Worm (Caenorhabditis elegans) whole organism, early embryonic: Measurements from ENCODE around the gene C25E10.17.

Experiments used
- B0310.2 ChIP-seq: sonication (generic microtip); optimal IDR thresholded peaks from 2 replicates; lab custom pipeline; 2016; ENCODE audit warnings: mild to moderate bottlenecking, missing genetic modification characterization, missing compliant biosample characterization
- F13C5.2 ChIP-seq: sonication (generic microtip); optimal IDR thresholded peaks from 2 replicates; lab custom pipeline; 2017; ENCODE audit warnings: mild to moderate bottlenecking, missing genetic modification characterization, inconsistent platforms, missing compliant biosample characterization
- aly-1 ChIP-seq: sonication (generic microtip); optimal IDR thresholded peaks from 2 replicates; lab custom pipeline; 2016; ENCODE audit warnings: missing genetic modification characterization, missing compliant biosample characterization
- ama-1 ChIP-seq: fragments of 150-350 bp; optimal IDR thresholded peaks from 2 replicates; lab custom pipeline; 2014
- ceh-13 ChIP-seq: fragments of 200-800 bp; sonication (Bioruptor generic); optimal IDR thresholded peaks from 2 replicates; lab custom pipeline; 2018; ENCODE audit warnings: mild to moderate bottlenecking, missing genetic modification characterization, missing compliant biosample characterization
- ceh-36 ChIP-seq: sonication (generic microtip); optimal IDR thresholded peaks from 2 replicates; lab custom pipeline; 2016; ENCODE audit warnings: missing genetic modification characterization, inconsistent platforms, missing compliant biosample characterization
- ets-7 ChIP-seq: sonication (generic microtip); optimal IDR thresholded peaks from 2 replicates; lab custom pipeline; 2016; ENCODE audit warnings: missing genotype, missing genetic modification characterization, missing compliant biosample characterization
- flt-1 ChIP-seq: fragments of 200-800 bp; sonication (Bioruptor generic); IDR thresholded peaks from 2 replicates; pipeline ENCODE4 v1.3.6; 2022; ENCODE audit warnings: missing genetic modification characterization, missing compliant biosample characterization
- hmbx-1 ChIP-seq: sonication (generic microtip); optimal IDR thresholded peaks from 2 replicates; lab custom pipeline; 2016; ENCODE audit warnings: mild to moderate bottlenecking, missing genetic modification characterization, missing compliant biosample characterization
- hmg-4 ChIP-seq: fragments of 200-800 bp; sonication (Bioruptor generic); optimal IDR thresholded peaks from 2 replicates; lab custom pipeline; 2018; ENCODE audit warnings: mild to moderate bottlenecking, missing genetic modification characterization, missing compliant biosample characterization
- hnd-1 ChIP-seq: sonication (generic microtip); optimal IDR thresholded peaks from 2 replicates; lab custom pipeline; 2016; ENCODE audit warnings: missing genetic modification characterization, missing compliant biosample characterization
- pes-1 ChIP-seq: fragments of 200-800 bp; sonication (Bioruptor generic); IDR thresholded peaks from 2 replicates; pipeline ENCODE4 v1.3.6; 2022; ENCODE audit warnings: missing genetic modification reagents, missing genetic modification characterization, missing compliant biosample characterization
- scrt-1 ChIP-seq: fragments of 200-800 bp; sonication (Bioruptor generic); IDR thresholded peaks from 2 replicates; pipeline ENCODE4 v1.3.6; 2022; ENCODE audit warnings: missing genetic modification characterization, missing compliant biosample characterization
- sea-1 ChIP-seq: fragments of 200-800 bp; sonication (Bioruptor generic); conservative IDR thresholded peaks from 2 replicates; pipeline ENCODE4 v1.3.6; 2022; ENCODE audit warnings: missing genetic modification characterization, missing compliant biosample characterization
- tbx-11 ChIP-seq: fragments of 200-800 bp; sonication (Bioruptor generic); IDR thresholded peaks from 2 replicates; pipeline ENCODE4 v1.3.6; 2022; ENCODE audit warnings: missing genetic modification characterization, missing compliant biosample characterization
- tbx-37 ChIP-seq: fragments of 200-800 bp; sonication (Bioruptor generic); conservative IDR thresholded peaks from 2 replicates; pipeline ENCODE4 v1.3.6; 2022; ENCODE audit warnings: missing genetic modification reagents, missing genetic modification characterization, missing compliant biosample characterization
- tra-4 ChIP-seq: sonication (generic microtip); optimal IDR thresholded peaks from 2 replicates; lab custom pipeline; 2017; ENCODE audit warnings: missing genetic modification characterization, missing compliant biosample characterization

The C25E10.17 gene

DNA sequence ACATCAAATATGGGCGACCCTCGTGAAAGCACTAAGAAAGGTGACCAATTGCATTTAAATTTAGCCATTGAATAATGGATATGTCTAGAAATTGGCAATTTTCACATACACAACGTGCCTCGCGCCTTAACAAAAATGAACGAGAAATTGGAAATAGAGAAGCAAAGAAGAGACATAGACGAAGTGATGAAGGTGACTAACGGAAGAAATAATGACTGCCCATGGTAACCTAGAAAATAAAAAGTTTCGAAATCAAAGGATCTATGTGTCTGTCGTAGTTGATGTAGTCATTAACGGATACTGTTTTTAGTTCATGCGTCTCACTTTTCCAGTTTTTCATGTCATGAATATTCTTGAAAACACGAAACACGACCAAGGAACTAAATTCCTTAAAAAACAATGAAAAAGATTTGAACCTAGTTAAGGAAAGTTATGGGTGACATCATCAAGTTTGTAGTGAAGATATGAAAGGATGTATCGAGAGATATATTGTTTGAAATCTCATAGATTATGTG is 30.7 kb upstream of the C25E10.17 start:
- TF ChIP-seq ceh-13 (GFP tag; lab: Kevin White, UChicago) (no peak), tbx-37 (GFP tag; lab: Robert Waterston, UW) (no peak)

DNA sequence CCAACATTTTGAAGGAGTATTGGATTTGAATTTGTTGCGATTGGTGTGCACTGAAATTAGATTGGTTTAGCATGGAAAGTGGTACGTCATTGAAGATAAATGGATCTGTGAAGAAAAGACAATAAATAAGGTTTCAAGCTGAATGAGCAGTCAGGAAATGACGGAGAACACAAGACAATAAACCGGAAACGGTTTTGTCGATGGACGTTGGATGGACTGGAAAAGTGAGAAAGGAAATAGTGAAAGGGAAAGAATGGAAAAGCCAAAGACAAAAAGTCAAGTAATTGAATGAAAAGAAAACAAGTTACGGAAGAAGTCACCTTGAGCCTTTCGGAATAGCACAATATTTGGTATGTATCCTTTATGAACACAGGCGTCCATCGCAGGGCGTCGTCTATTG is 28.9 kb upstream of the C25E10.17 start, which contains the start of gene T27E4.7:
TSS of gene T27E4.7 (minus strand) at position 50 of the 400 bp plus-strand sequence.
- TF ChIP-seq pes-1 (GFP tag; lab: Robert Waterston, UW) (no peak), flt-1 (GFP tag; lab: Robert Waterston, UW) (no peak), hnd-1 (tag; lab: Kevin White, UChicago) (no peak), ets-7 (tag; lab: Kevin White, UChicago) (no peak), tbx-37 (GFP tag; lab: Robert Waterston, UW) (no peak), sea-1 (GFP tag; lab: Robert Waterston, UW) (no peak), tbx-11 (no peak), ceh-13 (GFP tag; lab: Kevin White, UChicago) (no peak), hmbx-1 (no peak), aly-1 (tag; lab: Kevin White, UChicago) (no peak), ama-1 (lab: Kevin White, UChicago) (no peak)

DNA sequence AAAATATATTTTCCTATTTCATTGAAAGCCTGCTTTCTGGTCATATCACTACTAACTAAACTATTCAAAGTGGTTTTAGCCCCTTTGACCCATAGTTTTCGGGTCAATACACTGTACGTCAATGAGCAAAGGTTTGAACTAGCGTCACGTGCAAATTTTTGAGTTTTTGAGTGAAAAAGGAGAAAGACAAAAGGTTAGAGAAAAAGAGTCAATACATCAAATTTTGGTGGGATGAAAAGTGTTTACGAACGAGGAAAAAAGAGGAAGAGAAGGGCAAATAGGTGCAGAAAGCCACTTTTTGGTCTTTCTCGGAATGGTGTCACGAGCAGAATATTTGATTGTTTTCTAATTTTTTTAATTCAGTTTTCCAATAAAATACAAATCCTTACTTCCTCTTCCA is 28.4 kb upstream of the C25E10.17 start:
- TF ChIP-seq F13C5.2 (no peak), pes-1 (GFP tag; lab: Robert Waterston, UW) (no peak), hnd-1 (tag; lab: Kevin White, UChicago) (no peak)

DNA sequence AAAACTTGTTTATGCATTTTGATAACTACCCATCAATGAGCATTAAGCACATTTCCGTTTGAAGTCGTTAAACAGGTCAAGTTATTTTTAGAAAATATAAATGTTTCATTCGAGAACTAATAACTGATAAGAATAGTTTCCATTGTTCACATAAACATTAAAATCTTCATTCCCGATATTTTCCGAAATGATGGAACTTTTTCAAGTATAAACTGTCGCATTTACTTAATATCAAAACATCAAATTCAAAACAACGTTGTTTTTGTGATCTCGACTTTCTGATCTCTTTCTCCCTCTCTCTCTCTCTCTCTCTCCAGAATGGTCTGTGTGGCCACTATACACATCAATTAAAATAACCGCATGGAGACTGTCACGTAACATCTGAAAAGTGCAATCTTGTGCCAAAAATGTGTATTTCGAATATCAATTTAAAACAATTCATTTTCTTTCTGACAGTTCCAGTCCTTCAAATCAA is 27.0 kb upstream of the C25E10.17 start:
- no peak for TF ChIP-seq B0310.2
- TF ChIP-seq tra-4 (tag; lab: Kevin White, UChicago), result no peak
- no peak for TF ChIP-seq scrt-1 (GFP tag; lab: Robert Waterston, UW)
- no peak for TF ChIP-seq hmg-4
- no peak for TF ChIP-seq pes-1 (GFP tag; lab: Robert Waterston, UW)
- no peak for TF ChIP-seq ama-1 (lab: Kevin White, UChicago)
- TF ChIP-seq ceh-13 (GFP tag; lab: Kevin White, UChicago), result no peak
- no peak for TF ChIP-seq tbx-11
- TF ChIP-seq sea-1 (GFP tag; lab: Robert Waterston, UW), result no peak
- TF ChIP-seq ceh-36, result no peak
- no peak for TF ChIP-seq aly-1 (tag; lab: Kevin White, UChicago)
- no peak for TF ChIP-seq hmbx-1
- no peak for TF ChIP-seq tbx-37 (GFP tag; lab: Robert Waterston, UW)

DNA sequence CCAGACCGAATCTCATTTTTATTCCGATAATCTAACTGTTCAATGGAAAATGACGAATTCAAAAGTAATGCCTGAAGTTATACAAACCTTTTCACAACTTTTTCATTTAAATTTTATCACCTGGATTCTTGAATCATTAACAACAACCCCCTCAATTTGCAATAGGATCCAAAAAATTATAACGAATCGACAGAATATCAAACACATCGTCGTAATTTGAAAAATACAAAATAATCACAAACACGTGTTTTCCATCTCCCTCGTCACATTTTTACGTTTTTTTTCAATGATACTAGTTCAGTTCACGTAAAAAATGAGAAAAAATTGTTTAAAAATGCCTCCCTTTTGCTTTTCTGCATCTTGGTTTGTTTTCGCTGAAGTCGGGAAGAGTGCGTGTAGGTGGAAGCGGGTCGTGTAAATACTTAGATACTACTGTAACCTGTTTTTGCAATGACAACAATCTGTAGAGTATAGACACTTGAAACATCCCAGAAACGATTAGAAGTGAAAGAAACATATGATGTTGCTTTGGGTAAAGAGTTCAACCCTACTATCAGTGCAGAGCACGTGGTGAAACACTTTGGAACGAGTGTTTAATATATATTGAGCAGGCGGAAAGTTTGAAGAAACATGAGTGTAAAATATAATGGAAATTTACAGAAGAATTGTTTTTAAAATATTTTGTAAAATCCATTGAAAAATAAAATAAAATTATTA is 26.1 kb upstream of the C25E10.17 start, which contains the start of gene oac-50:
TSS of gene oac-50 (minus strand) at position 219 of the 717 bp plus-strand sequence.
- TF ChIP-seq B0310.2, result no peak
- no peak for TF ChIP-seq F13C5.2
- TF ChIP-seq tbx-37 (GFP tag; lab: Robert Waterston, UW), result no peak
- no peak for TF ChIP-seq ets-7 (tag; lab: Kevin White, UChicago)
- no peak for TF ChIP-seq ama-1 (lab: Kevin White, UChicago)
- TF ChIP-seq flt-1 (GFP tag; lab: Robert Waterston, UW), result no peak
- TF ChIP-seq aly-1 (tag; lab: Kevin White, UChicago), result no peak
- no peak for TF ChIP-seq tbx-11
- TF ChIP-seq scrt-1 (GFP tag; lab: Robert Waterston, UW), result no peak
- TF ChIP-seq hmbx-1, result no peak
- no peak for TF ChIP-seq hnd-1 (tag; lab: Kevin White, UChicago)
- TF ChIP-seq hmg-4, result no peak
- TF ChIP-seq tra-4 (tag; lab: Kevin White, UChicago), result no peak
- TF ChIP-seq pes-1 (GFP tag; lab: Robert Waterston, UW), result no peak

DNA sequence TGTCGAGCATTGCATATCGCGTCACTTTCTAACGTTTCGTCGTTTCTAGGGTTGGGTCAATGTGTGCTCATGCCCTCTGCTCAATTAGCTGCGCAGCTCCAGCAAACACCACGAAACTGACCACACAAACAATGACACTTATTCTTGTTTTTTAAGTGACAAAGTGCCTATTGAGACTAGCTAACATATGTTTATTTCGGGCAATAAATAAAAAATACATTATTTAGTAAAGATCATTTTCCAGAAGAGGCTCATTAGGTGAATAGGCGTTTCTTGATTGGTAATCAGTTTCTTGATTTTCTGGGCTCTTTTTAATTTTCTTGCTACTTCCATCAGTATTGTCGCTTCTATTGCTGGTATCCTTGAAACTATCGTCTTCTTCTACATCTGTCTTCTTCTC is 22.3 kb upstream of the C25E10.17 start, which contains the start of gene T27E4.5:
TSS of gene T27E4.5 (minus strand) at position 101 of the 400 bp plus-strand sequence.
- TF ChIP-seq tbx-11, result no peak
- TF ChIP-seq aly-1 (tag; lab: Kevin White, UChicago), result no peak
- no peak for TF ChIP-seq hmg-4
- no peak for TF ChIP-seq ama-1 (lab: Kevin White, UChicago)
- no peak for TF ChIP-seq ceh-36

DNA sequence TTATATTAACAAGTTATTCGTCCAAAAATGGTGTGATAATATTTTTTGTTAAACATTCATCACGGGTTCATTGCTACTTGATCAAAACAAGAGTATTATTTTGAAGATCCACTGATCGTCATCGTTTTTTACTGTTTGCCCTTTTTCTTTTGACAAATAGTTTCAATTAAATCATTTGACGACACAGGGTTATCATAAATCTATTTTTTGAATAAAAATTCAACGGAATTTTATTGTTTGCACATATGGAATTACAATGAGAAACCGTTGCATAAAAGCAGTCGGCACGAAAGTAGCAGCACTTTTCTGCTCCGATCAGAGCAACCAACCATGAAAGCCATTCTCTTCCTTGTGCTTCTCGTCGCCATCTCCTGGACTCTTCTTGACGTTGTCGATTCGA is 20.3 kb upstream of the C25E10.17 start, which contains the start of gene fip-2:
TSS of gene fip-2 (plus strand) at position 301 of the 400 bp plus-strand sequence.
- TF ChIP-seq flt-1 (GFP tag; lab: Robert Waterston, UW) (no peak), hmg-4 (no peak), B0310.2 (no peak), tbx-11 (no peak), sea-1 (GFP tag; lab: Robert Waterston, UW) (no peak), tra-4 (tag; lab: Kevin White, UChicago) (no peak), ets-7 (tag; lab: Kevin White, UChicago) (no peak), F13C5.2 (no peak), hmbx-1 (no peak)

DNA sequence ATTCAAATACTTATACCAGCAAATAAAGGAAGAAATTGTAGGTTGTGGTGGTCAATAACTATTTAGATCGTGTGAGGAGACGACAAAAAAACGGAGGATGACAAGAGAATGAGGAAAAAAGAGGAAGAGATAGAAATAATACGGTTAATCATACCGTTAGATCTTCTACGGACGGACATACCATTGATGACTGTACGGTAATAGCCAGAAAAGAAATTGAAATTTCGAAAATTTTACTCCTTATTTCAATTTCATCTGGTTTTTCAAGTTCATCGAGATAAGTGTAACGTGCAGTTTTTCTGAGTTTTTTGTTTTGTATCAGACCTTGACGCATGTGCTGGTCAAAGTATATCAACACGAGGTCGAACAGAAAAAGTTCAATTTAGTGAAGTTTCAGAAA is 18.5 kb upstream of the C25E10.17 start:
- TF ChIP-seq sea-1 (GFP tag; lab: Robert Waterston, UW), result no peak
- no peak for TF ChIP-seq tbx-11
